Worm (Caenorhabditis elegans) whole organism, L2 larva: ENCODE data around the gene Y39G8C.2.
A peak's percentile ranks its signal among the peaks of the same experiment; 100 is the strongest.

Experiments used
- mab-5 ChIP-seq: fragments of 150-350 bp; optimal IDR thresholded peaks from 2 replicates; lab custom pipeline; 2014; ENCODE audit warnings: missing biosample characterization, missing genetic modification characterization
- nhr-12 ChIP-seq: fragments of 150-350 bp; optimal IDR thresholded peaks from 2 replicates; lab custom pipeline; 2014; ENCODE audit warnings: missing biosample characterization, missing genetic modification characterization
- nhr-129 ChIP-seq: fragments of 150-350 bp; optimal IDR thresholded peaks from 2 replicates; lab custom pipeline; 2014; ENCODE audit warnings: missing biosample characterization, missing genetic modification characterization
- nhr-237 ChIP-seq: fragments of 150-350 bp; optimal IDR thresholded peaks from 2 replicates; lab custom pipeline; 2014; ENCODE audit warnings: missing biosample characterization, missing genetic modification characterization
- snpc-4 ChIP-seq: fragments of 150-350 bp; optimal IDR thresholded peaks from 2 replicates; lab custom pipeline; 2014; ENCODE audit warnings: missing biosample characterization, missing genetic modification characterization
- unc-39 ChIP-seq: fragments of 150-350 bp; optimal IDR thresholded peaks from 2 replicates; lab custom pipeline; 2014; ENCODE audit warnings: missing biosample characterization, missing genetic modification characterization

- peak; percentile 45 for TF ChIP-seq nhr-237 (tag; lab: Kevin White, UChicago)
- no peak for TF ChIP-seq nhr-12 (tag; lab: Kevin White, UChicago)
- TF ChIP-seq snpc-4 (tag; lab: Kevin White, UChicago) = no peak
- peak; percentile 58 for TF ChIP-seq nhr-129 (tag; lab: Kevin White, UChicago)
- no peak for TF ChIP-seq unc-39 (tag; lab: Kevin White, UChicago)
- no peak for TF ChIP-seq mab-5
Observed at ce11 chrII:14143838-14144268, 46.4 kb upstream of the Y39G8C.2 start, which contains the start of gene W03H9.2.
